Worm (Caenorhabditis elegans) whole organism, midembryonic: ENCODE results near the gene M02B1.4.

Experiments
- cog-1 ChIP-seq: sonication (generic microtip); optimal IDR thresholded peaks from 2 replicates; lab custom pipeline; 2016; ENCODE audit warnings: missing genetic modification characterization, missing compliant biosample characterization
- flt-1 ChIP-seq: fragments of 200-800 bp; sonication (Bioruptor generic); IDR thresholded peaks from 2 replicates; pipeline ENCODE4 v1.3.6; 2022; ENCODE audit warnings: missing genetic modification characterization, missing compliant biosample characterization
- ref-1 ChIP-seq: fragments of 200-800 bp; sonication (Bioruptor generic); conservative IDR thresholded peaks from 2 replicates; pipeline ENCODE4 v1.3.6; 2022; ENCODE audit warnings: missing genetic modification reagents, missing genetic modification characterization, missing compliant biosample characterization
- ztf-29 ChIP-seq: fragments of 200-800 bp; sonication (Bioruptor generic); IDR thresholded peaks from 2 replicates; pipeline ENCODE4 v1.3.6; 2022; ENCODE audit warnings: missing genetic modification reagents, missing genetic modification characterization, missing compliant biosample characterization

M02B1.4 gene

ce11 chrIV:12780980-12781379 lies 44.1 kb downstream of the M02B1.4 start:
- no peak for TF ChIP-seq ref-1
- no peak for TF ChIP-seq ztf-29 (GFP tag; lab: Robert Waterston, UW)
- TF ChIP-seq cog-1 (tag; lab: Kevin White, UChicago), result no peak
- TF ChIP-seq flt-1 (GFP tag; lab: Robert Waterston, UW), result no peak
